Worm (Caenorhabditis elegans) whole organism, L2 larva: Measurements from ENCODE around the gene R09E10.2.

Experiments used
- F13H6.1 ChIP-seq: sonication (generic microtip); optimal IDR thresholded peaks from 2 replicates; lab custom pipeline; 2016; ENCODE audit warnings: missing genetic modification characterization, missing compliant biosample characterization
- R02D3.7 ChIP-seq: fragments of 150-350 bp; optimal IDR thresholded peaks from 2 replicates; lab custom pipeline; 2014; ENCODE audit warnings: missing biosample characterization, missing genetic modification characterization
- Y55F3AM.14 ChIP-seq: fragments of 200-800 bp; sonication (Bioruptor generic); optimal IDR thresholded peaks from 2 replicates; lab custom pipeline; 2018; ENCODE audit warnings: mild to moderate bottlenecking, missing genetic modification characterization, missing compliant biosample characterization
- ZK546.5 ChIP-seq: sonication (generic microtip); optimal IDR thresholded peaks from 2 replicates; lab custom pipeline; 2017; ENCODE audit warnings: missing biosample characterization, missing genetic modification characterization
- alr-1 ChIP-seq: fragments of 150-350 bp; optimal IDR thresholded peaks from 2 replicates; lab custom pipeline; 2014; ENCODE audit warnings: missing biosample characterization, missing genetic modification characterization
- aly-2 ChIP-seq: fragments of 150-350 bp; optimal IDR thresholded peaks from 2 replicates; lab custom pipeline; 2014; ENCODE audit warnings: missing biosample characterization, missing genetic modification characterization
- ama-1 ChIP-seq: fragments of 150-350 bp; optimal IDR thresholded peaks from 2 replicates; lab custom pipeline; 2018; ENCODE audit warnings: inconsistent platforms
- ceh-16 ChIP-seq: fragments of 150-350 bp; optimal IDR thresholded peaks from 2 replicates; lab custom pipeline; 2014; ENCODE audit warnings: missing biosample characterization, missing genetic modification characterization
- ceh-82 ChIP-seq: fragments of 150-350 bp; optimal IDR thresholded peaks from 2 replicates; lab custom pipeline; 2014; ENCODE audit warnings: missing biosample characterization, missing genetic modification characterization
- crh-2 ChIP-seq: sonication (generic microtip); optimal IDR thresholded peaks from 2 replicates; lab custom pipeline; 2017; ENCODE audit warnings: missing biosample characterization, missing genetic modification characterization
- egl-27 ChIP-seq: sonication (generic microtip); optimal IDR thresholded peaks from 3 replicates; lab custom pipeline; 2017; ENCODE audit warnings: missing biosample characterization, missing genetic modification reagents, missing genetic modification characterization
- elt-1 ChIP-seq: fragments of 150-350 bp; optimal IDR thresholded peaks from 2 replicates; lab custom pipeline; 2014; ENCODE audit warnings: missing biosample characterization, missing genetic modification characterization
- elt-3 ChIP-seq: sonication (generic microtip); optimal IDR thresholded peaks from 2 replicates; lab custom pipeline; 2017; ENCODE audit warnings: missing biosample characterization, missing genetic modification characterization
- fos-1 ChIP-seq: fragments of 150-350 bp; optimal IDR thresholded peaks from 2 replicates; lab custom pipeline; 2014; ENCODE audit warnings: missing biosample characterization, missing genetic modification characterization
- gmeb-1 ChIP-seq: fragments of 150-350 bp; optimal IDR thresholded peaks from 2 replicates; lab custom pipeline; 2014; ENCODE audit warnings: missing biosample characterization, missing genetic modification characterization
- lin-11 ChIP-seq: fragments of 150-350 bp; sonication (generic microtip); optimal IDR thresholded peaks from 2 replicates; lab custom pipeline; 2014; ENCODE audit warnings: missing biosample characterization, missing genetic modification characterization, inconsistent platforms, mixed read lengths
- lin-13 ChIP-seq: fragments of 150-350 bp; optimal IDR thresholded peaks from 2 replicates; lab custom pipeline; 2014; ENCODE audit warnings: missing biosample characterization, missing genetic modification reagents, missing genetic modification characterization
- mab-5 ChIP-seq: fragments of 150-350 bp; optimal IDR thresholded peaks from 2 replicates; lab custom pipeline; 2014; ENCODE audit warnings: missing biosample characterization, missing genetic modification characterization
- mdl-1 ChIP-seq, 2 experiments: fragments of 150-350 bp in 1 of 2; sonication (generic microtip) in 1 of 2; optimal IDR thresholded peaks; 2 replicates each; lab custom pipeline; 2017; ENCODE audit warnings: missing biosample characterization in 2 of 2, missing genetic modification characterization in 2 of 2
- nhr-10 ChIP-seq: sonication (generic microtip); optimal IDR thresholded peaks from 2 replicates; lab custom pipeline; 2017; ENCODE audit warnings: missing biosample characterization, missing genetic modification characterization
- nhr-11 ChIP-seq: fragments of 150-350 bp; optimal IDR thresholded peaks from 2 replicates; lab custom pipeline; 2014; ENCODE audit warnings: missing biosample characterization, missing genetic modification characterization
- nhr-12 ChIP-seq: fragments of 150-350 bp; optimal IDR thresholded peaks from 2 replicates; lab custom pipeline; 2014; ENCODE audit warnings: missing biosample characterization, missing genetic modification characterization
- nhr-129 ChIP-seq: fragments of 150-350 bp; optimal IDR thresholded peaks from 2 replicates; lab custom pipeline; 2014; ENCODE audit warnings: missing biosample characterization, missing genetic modification characterization
- nhr-21 ChIP-seq: fragments of 150-350 bp; optimal IDR thresholded peaks from 2 replicates; lab custom pipeline; 2014; ENCODE audit warnings: missing biosample characterization, missing genetic modification characterization
- nhr-23 ChIP-seq: fragments of 150-350 bp; optimal IDR thresholded peaks from 2 replicates; lab custom pipeline; 2014; ENCODE audit warnings: missing biosample characterization, missing genetic modification reagents, missing genetic modification characterization
- nhr-25 ChIP-seq: fragments of 150-350 bp; sonication (generic microtip); optimal IDR thresholded peaks from 3 replicates; lab custom pipeline; 2014; ENCODE audit warnings: missing biosample characterization, missing genetic modification characterization
- nhr-6 ChIP-seq: fragments of 150-350 bp; optimal IDR thresholded peaks from 2 replicates; lab custom pipeline; 2014; ENCODE audit warnings: missing biosample characterization, missing genetic modification characterization
- nhr-77 ChIP-seq: fragments of 150-350 bp; optimal IDR thresholded peaks from 2 replicates; lab custom pipeline; 2014; ENCODE audit warnings: missing biosample characterization, missing genetic modification characterization
- peb-1 ChIP-seq: fragments of 150-350 bp; optimal IDR thresholded peaks from 2 replicates; lab custom pipeline; 2014; ENCODE audit warnings: missing biosample characterization, missing genetic modification characterization
- skn-1 ChIP-seq: sonication (generic microtip); optimal IDR thresholded peaks from 2 replicates; lab custom pipeline; 2017; ENCODE audit warnings: missing biosample characterization, missing genetic modification characterization
- sma-9 ChIP-seq, 2 experiments: fragments of 150-350 bp in 1 of 2; sonication (generic microtip) in 1 of 2; optimal IDR thresholded peaks; 2 replicates each; lab custom pipeline; 2014 to 2016; ENCODE audit warnings: missing genetic modification characterization in 2 of 2, mild to moderate bottlenecking in 1 of 2, missing biosample characterization in 1 of 2, missing compliant biosample characterization in 1 of 2, missing genetic modification reagents in 1 of 2, moderate library complexity in 1 of 2
- snpc-4 ChIP-seq: fragments of 150-350 bp; optimal IDR thresholded peaks from 2 replicates; lab custom pipeline; 2014; ENCODE audit warnings: missing biosample characterization, missing genetic modification characterization
- unc-39 ChIP-seq: fragments of 150-350 bp; optimal IDR thresholded peaks from 2 replicates; lab custom pipeline; 2014; ENCODE audit warnings: missing biosample characterization, missing genetic modification characterization
- unc-55 ChIP-seq: fragments of 150-350 bp; sonication (generic microtip); optimal IDR thresholded peaks from 3 replicates; lab custom pipeline; 2014; ENCODE audit warnings: missing biosample characterization, missing genetic modification reagents, missing genetic modification characterization
- unc-62 ChIP-seq: fragments of 150-350 bp; optimal IDR thresholded peaks from 2 replicates; lab custom pipeline; 2014; ENCODE audit warnings: missing biosample characterization, missing genetic modification reagents, missing genetic modification characterization
- ztf-1 ChIP-seq: fragments of 200-800 bp; sonication (Bioruptor generic); conservative IDR thresholded peaks from 2 replicates; pipeline ENCODE4 v1.3.6; 2022; ENCODE audit warnings: missing genetic modification characterization, missing compliant biosample characterization
- ztf-11 ChIP-seq: sonication (generic microtip); optimal IDR thresholded peaks from 2 replicates; lab custom pipeline; 2017; ENCODE audit warnings: missing biosample characterization, missing genetic modification characterization
- ztf-4 ChIP-seq: fragments of 150-350 bp; optimal IDR thresholded peaks from 2 replicates; lab custom pipeline; 2014; ENCODE audit warnings: missing biosample characterization, missing genetic modification characterization

R09E10.2 gene

ce11 chrIV:10284194-10284910 is 33.7 kb downstream of the R09E10.2 start, which contains the start of gene rad-51 (continued):
- TF ChIP-seq nhr-77 (no peak), nhr-10 (tag; lab: Kevin White, UChicago) (no peak), nhr-25 (peak; percentile 29), elt-3 (tag; lab: Kevin White, UChicago) (no peak), unc-39 (tag; lab: Kevin White, UChicago) (no peak), peb-1 (tag; lab: Kevin White, UChicago) (no peak), lin-11 (tag; lab: Kevin White, UChicago) (peak; percentile 46), skn-1 (tag; lab: Kevin White, UChicago) (no peak), gmeb-1 (tag; lab: Kevin White, UChicago) (peak; percentile 74), ztf-11 (tag; lab: Kevin White, UChicago) (no peak), mab-5 (tag; lab: Kevin White, UChicago) (no peak), egl-27 (tag; lab: Kevin White, UChicago) (no peak), F13H6.1 (tag; lab: Kevin White, UChicago) (no peak), lin-13 (GFP tag; lab: Kevin White, UChicago) (peak; percentile 53), fos-1 (tag; lab: Kevin White, UChicago) (peak; percentile 65), R02D3.7 (tag; lab: Kevin White, UChicago) (no peak), crh-2 (tag; lab: Kevin White, UChicago) (peak; percentile 92), sma-9 (GFP tag; optimal IDR thresholded peaks at IDR 0.05; lab: Kevin White, UChicago) (peak; percentile 9), sma-9 (tag; optimal IDR thresholded peaks at IDR 0.05; lab: Kevin White, UChicago) (no peak), ama-1 (no peak), mdl-1 (tag; optimal IDR thresholded peaks at IDR 0.05; lab: Kevin White, UChicago) (peak in 1 of 2 experiments; percentile 43)
- TF ChIP-seq, all 48 proteins: peak for 14

ce11 chrIV:10281482-10281881 is 36.6 kb downstream of the R09E10.2 start, which contains the start of gene thk-1:
Gene thk-1 (minus strand): TSS chrIV:10281582.
- TF ChIP-seq ztf-11 (tag; lab: Kevin White, UChicago): no peak
- TF ChIP-seq fos-1 (tag; lab: Kevin White, UChicago): peak; percentile 47

ce11 chrIV:10277716-10278115 is 40.4 kb downstream of the R09E10.2 start, which contains the start of gene Y43C5A.4:
Gene Y43C5A.4 (plus strand): TSS chrIV:10278016.
- TF ChIP-seq ceh-82: no peak
- no peak for TF ChIP-seq Y55F3AM.14 (GFP tag; lab: Kevin White, UChicago)
- TF ChIP-seq egl-27 (tag; lab: Kevin White, UChicago): no peak
- TF ChIP-seq lin-13 (GFP tag; lab: Kevin White, UChicago): no peak
- no peak for TF ChIP-seq crh-2 (tag; lab: Kevin White, UChicago)
- TF ChIP-seq nhr-77: no peak
- no peak for TF ChIP-seq nhr-11 (tag; lab: Kevin White, UChicago)
- no peak for TF ChIP-seq nhr-6 (tag; lab: Kevin White, UChicago)
- no peak for TF ChIP-seq nhr-21 (tag; lab: Kevin White, UChicago)
- TF ChIP-seq lin-11 (tag; lab: Kevin White, UChicago): no peak
- no peak for TF ChIP-seq ztf-4 (tag; lab: Kevin White, UChicago)
- no peak for TF ChIP-seq R02D3.7 (tag; lab: Kevin White, UChicago)
- TF ChIP-seq ztf-1 (GFP tag; lab: Robert Waterston, UW): no peak
- TF ChIP-seq unc-55 (GFP tag; lab: Kevin White, UChicago): no peak
- no peak for TF ChIP-seq aly-2

- no peak for TF ChIP-seq nhr-10 (tag; lab: Kevin White, UChicago)
- TF ChIP-seq alr-1 (tag; lab: Kevin White, UChicago): no peak
Observed at ce11 chrIV:10276960-10277359, 41.1 kb downstream of the R09E10.2 start, which contains the start of gene Y43C5A.7. Gene Y43C5A.7 (plus strand): TSS chrIV:10277260.

- no peak for TF ChIP-seq ztf-11 (tag; lab: Kevin White, UChicago)
- TF ChIP-seq unc-62 (GFP tag; lab: Kevin White, UChicago): no peak
- no peak for TF ChIP-seq elt-1 (tag; lab: Kevin White, UChicago)
- no peak for TF ChIP-seq nhr-23
- TF ChIP-seq skn-1 (tag; lab: Kevin White, UChicago): no peak
- no peak for TF ChIP-seq nhr-77
- no peak for TF ChIP-seq unc-55 (GFP tag; lab: Kevin White, UChicago)
- TF ChIP-seq lin-11 (tag; lab: Kevin White, UChicago): no peak
- TF ChIP-seq nhr-11 (tag; lab: Kevin White, UChicago): no peak
- TF ChIP-seq ztf-4 (tag; lab: Kevin White, UChicago): no peak
- TF ChIP-seq nhr-129: no peak
- no peak for TF ChIP-seq ZK546.5 (tag; lab: Kevin White, UChicago)
- no peak for TF ChIP-seq gmeb-1 (tag; lab: Kevin White, UChicago)
- TF ChIP-seq nhr-12 (tag; lab: Kevin White, UChicago): no peak
- no peak for TF ChIP-seq snpc-4 (tag; lab: Kevin White, UChicago)
- no peak for TF ChIP-seq ztf-1 (GFP tag; lab: Robert Waterston, UW)
- TF ChIP-seq ceh-16 (tag; lab: Kevin White, UChicago): no peak
- TF ChIP-seq, all 48 proteins: peak for 0
Observed at ce11 chrIV:10275050-10275449, 43.0 kb downstream of the R09E10.2 start.
